Fruit fly (Drosophila melanogaster) whole organism, embryonic: ENCODE data around the gene Hr38.
A peak's percentile ranks its signal among the peaks of the same experiment; 100 is the strongest.

ENCODE experiments used
- ATbp ChIP-seq: fragments of 200-800 bp; sonication (Bioruptor generic); optimal IDR thresholded peaks from 2 replicates; lab custom pipeline; 2017; ENCODE audit warnings: missing biosample characterization, mild to moderate bottlenecking, missing genetic modification characterization, missing genetic modification reagents
- Antp ChIP-seq: fragments of 200-800 bp; sonication (Bioruptor generic); optimal IDR thresholded peaks from 3 replicates; lab custom pipeline; 2016; ENCODE audit warnings: missing biosample characterization, missing genetic modification characterization
- B-H1 ChIP-seq: fragments of 200-800 bp; sonication (Bioruptor generic); IDR thresholded peaks from 3 replicates; pipeline ENCODE4 v1.3.6; 2022; ENCODE audit warnings: missing biosample characterization, missing genetic modification characterization
- C15 ChIP-seq: fragments of 200-800 bp; sonication (Bioruptor generic); IDR thresholded peaks from 3 replicates; pipeline ENCODE4 v1.3.6; 2022; ENCODE audit warnings: missing biosample characterization, missing genetic modification characterization
- CG10274 ChIP-seq: fragments of 200-800 bp; sonication (Bioruptor generic); optimal IDR thresholded peaks from 3 replicates; lab custom pipeline; 2017; ENCODE audit warnings: missing biosample characterization, mild to moderate bottlenecking, missing genetic modification characterization
- CG10366 ChIP-seq: fragments of 200-800 bp; sonication (Bioruptor generic); IDR thresholded peaks from 2 replicates; pipeline ENCODE4 v1.3.6; 2022; ENCODE audit warnings: missing biosample characterization, missing genetic modification characterization
- CG12155 ChIP-seq: fragments of 200-800 bp; sonication (Bioruptor generic); optimal IDR thresholded peaks from 3 replicates; lab custom pipeline; 2016; ENCODE audit warnings: missing biosample characterization, missing genetic modification characterization
- CG12659 ChIP-seq: fragments of 200-800 bp; sonication (Bioruptor generic); optimal IDR thresholded peaks from 3 replicates; lab custom pipeline; 2017; ENCODE audit warnings: mild to moderate bottlenecking, missing biosample characterization, missing genetic modification reagents, missing genetic modification characterization
- CG12744 ChIP-seq: fragments of 200-800 bp; sonication (Bioruptor generic); optimal IDR thresholded peaks from 2 replicates; lab custom pipeline; 2016; ENCODE audit warnings: missing biosample characterization, missing genetic modification characterization
- CG14710 ChIP-seq: fragments of 200-800 bp; sonication (Bioruptor generic); optimal IDR thresholded peaks from 3 replicates; lab custom pipeline; 2019; ENCODE audit warnings: missing biosample characterization, mild to moderate bottlenecking, missing genetic modification characterization, moderate library complexity
- CG17359 ChIP-seq: fragments of 200-800 bp; sonication (Bioruptor generic); optimal IDR thresholded peaks from 3 replicates; lab custom pipeline; 2018; ENCODE audit warnings: missing biosample characterization, mild to moderate bottlenecking, missing genetic modification characterization, moderate library complexity
- CG17612 ChIP-seq: fragments of 200-800 bp; sonication (Bioruptor generic); IDR thresholded peaks from 2 replicates; pipeline ENCODE4 v1.3.6; 2022; ENCODE audit warnings: missing biosample characterization, missing genetic modification characterization
- CG3163 ChIP-seq: fragments of 200-800 bp; sonication (Bioruptor generic); optimal IDR thresholded peaks from 3 replicates; lab custom pipeline; 2016; ENCODE audit warnings: missing biosample characterization, missing genetic modification characterization
- CG32772 ChIP-seq: fragments of 200-800 bp; sonication (Bioruptor generic); IDR thresholded peaks from 2 replicates; pipeline ENCODE4 v1.3.6; 2022; ENCODE audit warnings: missing biosample characterization, missing genetic modification characterization
- CG3281 ChIP-seq: fragments of 200-800 bp; sonication (Bioruptor generic); optimal IDR thresholded peaks from 3 replicates; lab custom pipeline; 2017; ENCODE audit warnings: missing biosample characterization, mild to moderate bottlenecking, missing genetic modification characterization
- CG34376 ChIP-seq: fragments of 200-800 bp; sonication (Bioruptor generic); optimal IDR thresholded peaks from 2 replicates; lab custom pipeline; 2018; ENCODE audit warnings: missing biosample characterization, mild to moderate bottlenecking, missing genetic modification characterization
- CG7357 ChIP-seq: fragments of 200-800 bp; sonication (Bioruptor generic); IDR thresholded peaks from 3 replicates; pipeline ENCODE4 v1.3.6; 2022; ENCODE audit warnings: missing biosample characterization, missing genetic modification characterization
- CG8388 ChIP-seq: fragments of 200-800 bp; sonication (Bioruptor generic); optimal IDR thresholded peaks from 2 replicates; lab custom pipeline; 2019; ENCODE audit warnings: missing biosample characterization, mild to moderate bottlenecking, missing genetic modification characterization, moderate library complexity
- CG9437 ChIP-seq: fragments of 200-800 bp; sonication (Bioruptor generic); optimal IDR thresholded peaks from 2 replicates; lab custom pipeline; 2018; ENCODE audit warnings: missing biosample characterization, mild to moderate bottlenecking, missing genetic modification characterization
- CTCF ChIP-seq: fragments of 200-800 bp; sonication (Bioruptor generic); optimal IDR thresholded peaks from 2 replicates; lab custom pipeline; 2017; ENCODE audit warnings: missing biosample characterization, mild to moderate bottlenecking, missing genetic modification characterization, moderate library complexity
- Doc2 ChIP-seq: fragments of 200-800 bp; sonication (Bioruptor generic); IDR thresholded peaks from 2 replicates; pipeline ENCODE4 v1.3.6; 2022; ENCODE audit warnings: missing biosample characterization, missing genetic modification characterization
- Dp ChIP-seq: fragments of 200-800 bp; sonication (Bioruptor generic); optimal IDR thresholded peaks from 2 replicates; lab custom pipeline; 2018; ENCODE audit warnings: missing biosample characterization, mild to moderate bottlenecking, missing genetic modification characterization, moderate library complexity
- E2f2 ChIP-seq: fragments of 200-800 bp; sonication (Bioruptor generic); IDR thresholded peaks from 2 replicates; pipeline ENCODE4 v1.3.6; 2022; ENCODE audit warnings: missing biosample characterization, missing genetic modification characterization
- Fer1 ChIP-seq: fragments of 200-800 bp; sonication (Bioruptor generic); optimal IDR thresholded peaks from 2 replicates; lab custom pipeline; 2017; ENCODE audit warnings: missing biosample characterization, mild to moderate bottlenecking, missing genetic modification characterization
- Fer2 ChIP-seq: fragments of 200-800 bp; sonication (Bioruptor generic); optimal IDR thresholded peaks from 2 replicates; lab custom pipeline; 2018; ENCODE audit warnings: missing biosample characterization, mild to moderate bottlenecking, missing genetic modification characterization, moderate library complexity
- Hand ChIP-seq: fragments of 200-800 bp; sonication (Bioruptor generic); optimal IDR thresholded peaks from 2 replicates; lab custom pipeline; 2017; ENCODE audit warnings: mild to moderate bottlenecking, missing biosample characterization, missing genetic modification reagents, missing genetic modification characterization
- Hr39 ChIP-seq: fragments of >200 bp; optimal IDR thresholded peaks from 2 replicates; lab custom pipeline; 2017
- Jarid2 ChIP-seq: fragments of 200-800 bp; sonication (Bioruptor generic); optimal IDR thresholded peaks from 3 replicates; lab custom pipeline; 2017; ENCODE audit warnings: mild to moderate bottlenecking, missing biosample characterization, missing genetic modification reagents, missing genetic modification characterization
- Nf-YB ChIP-seq: fragments of 200-800 bp; sonication (Bioruptor generic); optimal IDR thresholded peaks from 3 replicates; lab custom pipeline; 2019; ENCODE audit warnings: missing biosample characterization, mild to moderate bottlenecking, missing genetic modification characterization, moderate library complexity
- Pdp1 ChIP-seq, 2 experiments: fragments of 200-800 bp; sonication (Bioruptor generic); optimal IDR thresholded peaks; 3 replicates each; lab custom pipeline; 2016; ENCODE audit warnings: missing biosample characterization in 2 of 2, missing genetic modification characterization in 2 of 2, mild to moderate bottlenecking in 1 of 2, moderate library complexity in 1 of 2
- Rfx ChIP-seq: fragments of 200-800 bp; sonication (Bioruptor generic); IDR thresholded peaks from 2 replicates; pipeline ENCODE4 v1.3.6; 2022; ENCODE audit warnings: missing biosample characterization, missing genetic modification characterization
- ase ChIP-seq: fragments of 200-800 bp; sonication (Bioruptor generic); IDR thresholded peaks from 3 replicates; pipeline ENCODE4 v1.3.6; 2022; ENCODE audit warnings: missing biosample characterization, missing genetic modification characterization
- ash1 ChIP-seq: fragments of 200-800 bp; sonication (Bioruptor generic); optimal IDR thresholded peaks from 2 replicates; lab custom pipeline; 2018; ENCODE audit warnings: missing biosample characterization, mild to moderate bottlenecking, missing genetic modification characterization
- cad ChIP-seq: fragments of >200 bp; optimal IDR thresholded peaks from 2 replicates; lab custom pipeline; 2017; ENCODE audit warnings: missing biosample characterization, missing genetic modification characterization
- cg ChIP-seq: fragments of 200-800 bp; sonication (Bioruptor generic); optimal IDR thresholded peaks from 3 replicates; lab custom pipeline; 2019; ENCODE audit warnings: missing biosample characterization, mild to moderate bottlenecking, missing genetic modification characterization, moderate library complexity
- chif ChIP-seq, 2 experiments: fragments of 200-800 bp; sonication (Bioruptor generic); optimal IDR thresholded peaks; 3 replicates each; lab custom pipeline; 2016; ENCODE audit warnings: missing biosample characterization in 2 of 2, missing genetic modification characterization in 2 of 2
- dysf ChIP-seq: fragments of 200-800 bp; sonication (Bioruptor generic); IDR thresholded peaks from 3 replicates; pipeline ENCODE4 v1.3.6; 2022; ENCODE audit warnings: missing biosample characterization, missing genetic modification characterization
- ftz-f1 ChIP-seq: fragments of 200-800 bp; sonication (Bioruptor generic); optimal IDR thresholded peaks from 2 replicates; lab custom pipeline; 2016; ENCODE audit warnings: missing biosample characterization, missing genetic modification characterization
- gro ChIP-seq: fragments of 200-800 bp; sonication (Bioruptor generic); optimal IDR thresholded peaks from 2 replicates; lab custom pipeline; 2016; ENCODE audit warnings: missing biosample characterization, missing genetic modification characterization
- gsb ChIP-seq: fragments of 200-800 bp; sonication (Bioruptor generic); IDR thresholded peaks from 2 replicates; pipeline ENCODE4 v1.3.6; 2022; ENCODE audit warnings: missing biosample characterization, missing genetic modification characterization
- gt ChIP-seq: fragments of 200-800 bp; sonication (Bioruptor generic); IDR thresholded peaks from 2 replicates; pipeline ENCODE4 v1.3.6; 2022; ENCODE audit warnings: missing biosample characterization, missing genetic modification characterization
- h ChIP-seq: fragments of >200 bp; optimal IDR thresholded peaks from 2 replicates; lab custom pipeline; 2017
- her ChIP-seq: fragments of 200-800 bp; sonication (Bioruptor generic); optimal IDR thresholded peaks from 2 replicates; lab custom pipeline; 2016; ENCODE audit warnings: missing biosample characterization, missing genetic modification characterization
- kay ChIP-seq: fragments of 200-800 bp; sonication (Bioruptor generic); optimal IDR thresholded peaks from 2 replicates; lab custom pipeline; 2016; ENCODE audit warnings: missing biosample characterization, missing genetic modification characterization
- mld ChIP-seq: fragments of 200-800 bp; sonication (Bioruptor generic); IDR thresholded peaks from 3 replicates; pipeline ENCODE4 v1.3.6; 2022; ENCODE audit warnings: missing biosample characterization, missing genetic modification characterization; ENCODE audit not compliant: partially characterized antibody
- nmo ChIP-seq: fragments of 200-800 bp; sonication (Bioruptor generic); optimal IDR thresholded peaks from 2 replicates; lab custom pipeline; 2018; ENCODE audit warnings: missing biosample characterization, mild to moderate bottlenecking, missing genetic modification characterization, moderate library complexity
- phol ChIP-seq: fragments of 200-800 bp; sonication (Bioruptor generic); optimal IDR thresholded peaks from 3 replicates; lab custom pipeline; 2018; ENCODE audit warnings: missing biosample characterization, mild to moderate bottlenecking, missing genetic modification characterization, moderate library complexity
- pnt ChIP-seq: fragments of 200-800 bp; sonication (Bioruptor generic); optimal IDR thresholded peaks from 3 replicates; lab custom pipeline; 2016; ENCODE audit warnings: missing biosample characterization, missing genetic modification characterization
- scrt ChIP-seq: fragments of 200-800 bp; sonication (Bioruptor generic); optimal IDR thresholded peaks from 2 replicates; lab custom pipeline; 2018; ENCODE audit warnings: missing biosample characterization, mild to moderate bottlenecking, missing genetic modification characterization, moderate library complexity
- sens ChIP-seq: fragments of 200-800 bp; sonication (Bioruptor generic); peaks from one replicate; lab custom pipeline; 2016; ENCODE audit warnings: missing biosample characterization, missing genetic modification characterization
- slou ChIP-seq: fragments of 200-800 bp; sonication (Bioruptor generic); optimal IDR thresholded peaks from 3 replicates; lab custom pipeline; 2016; ENCODE audit warnings: missing biosample characterization, missing genetic modification characterization
- sug ChIP-seq: fragments of 200-800 bp; optimal IDR thresholded peaks from 2 replicates; lab custom pipeline; 2019; ENCODE audit warnings: missing biosample characterization, mild to moderate bottlenecking, missing genetic modification characterization, moderate library complexity

Hr38 gene

dm6 chr2L:20758188-20758846 lies 43.9 kb upstream of the Hr38 start (continued):
- TF ChIP-seq sug (tag; lab: Kevin White, UChicago) (no peak), gro (GFP tag; lab: Kevin White, UChicago) (peak; percentile 66), scrt (GFP tag; lab: Kevin White, UChicago) (peak; percentile 79), Rfx (GFP tag; lab: Robert Waterston, UW) (peak; percentile 36), kay (GFP tag; lab: Kevin White, UChicago) (no peak), h (lab: Kevin White, UChicago) (no peak), CG7357 (GFP tag; lab: Robert Waterston, UW) (no peak), CTCF (GFP tag; lab: Kevin White, UChicago) (no peak), Antp (GFP tag; lab: Kevin White, UChicago) (no peak), CG10274 (GFP tag; lab: Kevin White, UChicago) (no peak), CG32772 (GFP tag; lab: Robert Waterston, UW) (no peak), CG8388 (GFP tag; lab: Kevin White, UChicago) (no peak), CG12659 (GFP tag; lab: Kevin White, UChicago) (peak; percentile 29), nmo (GFP tag; lab: Kevin White, UChicago) (no peak), CG9437 (GFP tag; lab: Kevin White, UChicago) (peak; percentile 0), ATbp (GFP tag; lab: Kevin White, UChicago) (peak; percentile 11), CG17612 (GFP tag; lab: Robert Waterston, UW) (no peak), CG17359 (tag; lab: Kevin White, UChicago) (no peak), CG14710 (tag; lab: Kevin White, UChicago) (no peak), sens (peak; percentile 85), slou (GFP tag; lab: Kevin White, UChicago) (no peak), chif (GFP tag; optimal IDR thresholded peaks at IDR 0.05; lab: Kevin White, UChicago) (peak in 1 of 2 experiments; percentile 3), ase (no peak), gt (GFP tag; lab: Robert Waterston, UW) (no peak), Nf-YB (GFP tag; lab: Kevin White, UChicago) (no peak), Doc2 (GFP tag; lab: Robert Waterston, UW) (no peak), Fer1 (GFP tag; lab: Kevin White, UChicago) (peak; percentile 4), CG34376 (GFP tag; lab: Kevin White, UChicago) (peak; percentile 38), CG3281 (GFP tag; lab: Kevin White, UChicago) (peak; percentile 12), dysf (peak; percentile 34; the same call in 1 of the 3 replicates), phol (no peak), Jarid2 (GFP tag; lab: Kevin White, UChicago) (peak; percentile 46), Pdp1 (GFP tag; optimal IDR thresholded peaks at IDR 0.05; lab: Kevin White, UChicago) (peak in 1 of 2 experiments; percentile 84), CG12155 (GFP tag; lab: Kevin White, UChicago) (no peak), her (GFP tag; lab: Kevin White, UChicago) (peak; percentile 32), E2f2 (GFP tag; lab: Robert Waterston, UW) (0 out of 2 replicates have a peak, but pooled peaks have one; percentile 27), pnt (GFP tag; lab: Kevin White, UChicago) (no peak), Hand (no peak), cad (GFP tag; lab: Kevin White, UChicago) (no peak), Dp (GFP tag; lab: Kevin White, UChicago) (peak; percentile 4), ash1 (GFP tag; lab: Kevin White, UChicago) (no peak), cg (peak; percentile 79), CG3163 (GFP tag; lab: Kevin White, UChicago) (peak; percentile 22), Hr39 (lab: Kevin White, UChicago) (no peak), gsb (GFP tag; lab: Robert Waterston, UW) (0 out of 2 replicates have a peak, but pooled peaks have one; percentile 14), C15 (GFP tag; lab: Robert Waterston, UW) (no peak), B-H1 (GFP tag; lab: Robert Waterston, UW) (no peak; the same call in 2 of the 3 replicates), CG12744 (no peak), ftz-f1 (GFP tag; lab: Kevin White, UChicago) (no peak), mld (GFP tag; lab: Robert Waterston, UW) (no peak), Fer2 (tag; lab: Kevin White, UChicago) (no peak), CG10366 (GFP tag; lab: Robert Waterston, UW) (0 out of 2 replicates have a peak, but pooled peaks have one; percentile 10)
